Worm (Caenorhabditis elegans) whole organism, late embryonic: ENCODE data around the gene ced-6.

Experiments
- C38D4.7 ChIP-seq: fragments of 200-800 bp; sonication (Bioruptor generic); optimal IDR thresholded peaks from 2 replicates; lab custom pipeline; 2018; ENCODE audit warnings: mild to moderate bottlenecking, missing genetic modification characterization, moderate library complexity, missing compliant biosample characterization
- K02D7.2 ChIP-seq: sonication (generic microtip); optimal IDR thresholded peaks from 2 replicates; lab custom pipeline; 2017; ENCODE audit warnings: mild to moderate bottlenecking, missing genetic modification characterization, missing compliant biosample characterization
- Y22D7AL.16 ChIP-seq: sonication (generic microtip); optimal IDR thresholded peaks from 2 replicates; lab custom pipeline; 2016; ENCODE audit warnings: missing genetic modification characterization, missing compliant biosample characterization
- ahr-1 ChIP-seq: sonication (generic microtip); optimal IDR thresholded peaks from 2 replicates; lab custom pipeline; 2016; ENCODE audit warnings: missing genetic modification characterization, missing compliant biosample characterization
- ama-1 ChIP-seq: fragments of 150-350 bp; optimal IDR thresholded peaks from 2 replicates; lab custom pipeline; 2014
- ceh-14 ChIP-seq: sonication (generic microtip); optimal IDR thresholded peaks from 2 replicates; lab custom pipeline; 2016; ENCODE audit warnings: missing genotype, missing genetic modification characterization, missing compliant biosample characterization
- ceh-45 ChIP-seq: fragments of 200-800 bp; sonication (Bioruptor generic); IDR thresholded peaks from 2 replicates; pipeline ENCODE4 v1.3.6; 2022; ENCODE audit warnings: missing genetic modification reagents, missing genetic modification characterization, missing compliant biosample characterization
- ceh-48 ChIP-seq: sonication (generic microtip); optimal IDR thresholded peaks from 2 replicates; lab custom pipeline; 2016; ENCODE audit warnings: missing genetic modification characterization, inconsistent platforms, missing compliant biosample characterization
- ceh-9 ChIP-seq: sonication (generic microtip); optimal IDR thresholded peaks from 2 replicates; lab custom pipeline; 2016; ENCODE audit warnings: mild to moderate bottlenecking, missing genetic modification characterization, inconsistent platforms, missing compliant biosample characterization
- che-1 ChIP-seq: sonication (generic microtip); optimal IDR thresholded peaks from 2 replicates; lab custom pipeline; 2016; ENCODE audit warnings: mild to moderate bottlenecking, missing genetic modification characterization, missing compliant biosample characterization
- elt-2 ChIP-seq: sonication (generic microtip); optimal IDR thresholded peaks from 2 replicates; lab custom pipeline; 2016; ENCODE audit warnings: missing genetic modification reagents, missing genetic modification characterization, missing compliant biosample characterization
- ets-4 ChIP-seq: sonication (generic microtip); optimal IDR thresholded peaks from 2 replicates; lab custom pipeline; 2016; ENCODE audit warnings: missing genetic modification characterization, missing compliant biosample characterization
- eyg-1 ChIP-seq: sonication (generic microtip); optimal IDR thresholded peaks from 2 replicates; lab custom pipeline; 2016; ENCODE audit warnings: missing genotype, missing genetic modification characterization, missing compliant biosample characterization
- hlh-13 ChIP-seq: fragments of 200-800 bp; sonication (Bioruptor generic); optimal IDR thresholded peaks from 2 replicates; lab custom pipeline; 2018; ENCODE audit warnings: mild to moderate bottlenecking, missing genetic modification characterization, missing compliant biosample characterization
- hlh-30 ChIP-seq: sonication (generic microtip); optimal IDR thresholded peaks from 2 replicates; lab custom pipeline; 2017; ENCODE audit warnings: antibody characterized with exemption, missing genetic modification characterization, missing compliant biosample characterization; ENCODE audit not compliant: insufficient read depth
- hlh-6 ChIP-seq: sonication (generic microtip); optimal IDR thresholded peaks from 2 replicates; lab custom pipeline; 2016; ENCODE audit warnings: missing genotype, missing genetic modification characterization, missing compliant biosample characterization
- hlh-8 ChIP-seq: sonication (generic microtip); optimal IDR thresholded peaks from 2 replicates; lab custom pipeline; 2016; ENCODE audit warnings: missing genotype, missing genetic modification characterization, missing compliant biosample characterization
- lim-6 ChIP-seq: sonication (generic microtip); optimal IDR thresholded peaks from 2 replicates; lab custom pipeline; 2016; ENCODE audit warnings: missing genetic modification characterization, missing compliant biosample characterization
- nfya-1 ChIP-seq: sonication (generic microtip); optimal IDR thresholded peaks from 2 replicates; lab custom pipeline; 2017; ENCODE audit warnings: missing genetic modification characterization, mild to moderate bottlenecking, missing compliant biosample characterization, antibody characterized with exemption, moderate library complexity
- odd-2 ChIP-seq: sonication (generic microtip); optimal IDR thresholded peaks from 2 replicates; lab custom pipeline; 2017; ENCODE audit warnings: antibody characterized with exemption, mild to moderate bottlenecking, missing genetic modification characterization, missing compliant biosample characterization
- pag-3 ChIP-seq: sonication (generic microtip); optimal IDR thresholded peaks from 2 replicates; lab custom pipeline; 2016; ENCODE audit warnings: missing compliant biosample characterization, missing genetic modification characterization, borderline replicate concordance
- pax-1 ChIP-seq: fragments of 150-350 bp; optimal IDR thresholded peaks from 2 replicates; lab custom pipeline; 2014; ENCODE audit warnings: missing biosample characterization, missing genetic modification characterization
- pha-4 ChIP-seq: fragments of 150-350 bp; optimal IDR thresholded peaks from 2 replicates; lab custom pipeline; 2018; ENCODE audit warnings: missing biosample characterization, missing genetic modification reagents, missing genetic modification characterization
- pqm-1 ChIP-seq: sonication (generic microtip); optimal IDR thresholded peaks from 2 replicates; lab custom pipeline; 2016; ENCODE audit warnings: missing genetic modification characterization, missing compliant biosample characterization
- ref-2 ChIP-seq: sonication (generic microtip); optimal IDR thresholded peaks from 2 replicates; lab custom pipeline; 2016; ENCODE audit warnings: missing genetic modification characterization, missing compliant biosample characterization
- syd-9 ChIP-seq: sonication (generic microtip); optimal IDR thresholded peaks from 2 replicates; lab custom pipeline; 2016; ENCODE audit warnings: mild to moderate bottlenecking, missing genetic modification characterization, moderate library complexity, missing compliant biosample characterization
- unc-3 ChIP-seq, 2 experiments: fragments of 200-800 bp in 1 of 2; sonication (Bioruptor generic) in 1 of 2; sonication (generic microtip) in 1 of 2; conservative IDR thresholded peaks in 1 of 2; optimal IDR thresholded peaks in 1 of 2; 2 replicates each; pipeline versions ENCODE4 v1.3.6 to Lab custom; 2016 to 2022; ENCODE audit warnings: missing compliant biosample characterization in 2 of 2, missing genetic modification characterization in 2 of 2, missing genetic modification reagents in 1 of 2
- unc-42 ChIP-seq: sonication (generic microtip); optimal IDR thresholded peaks from 2 replicates; lab custom pipeline; 2016; ENCODE audit warnings: missing genotype, missing genetic modification characterization, missing compliant biosample characterization
- unc-86 ChIP-seq: sonication (generic microtip); optimal IDR thresholded peaks from 2 replicates; lab custom pipeline; 2016; ENCODE audit warnings: missing genetic modification characterization, missing compliant biosample characterization
- zip-5 ChIP-seq: sonication (generic microtip); optimal IDR thresholded peaks from 2 replicates; lab custom pipeline; 2016; ENCODE audit warnings: missing genetic modification characterization, missing compliant biosample characterization

Gene ced-6

DNA sequence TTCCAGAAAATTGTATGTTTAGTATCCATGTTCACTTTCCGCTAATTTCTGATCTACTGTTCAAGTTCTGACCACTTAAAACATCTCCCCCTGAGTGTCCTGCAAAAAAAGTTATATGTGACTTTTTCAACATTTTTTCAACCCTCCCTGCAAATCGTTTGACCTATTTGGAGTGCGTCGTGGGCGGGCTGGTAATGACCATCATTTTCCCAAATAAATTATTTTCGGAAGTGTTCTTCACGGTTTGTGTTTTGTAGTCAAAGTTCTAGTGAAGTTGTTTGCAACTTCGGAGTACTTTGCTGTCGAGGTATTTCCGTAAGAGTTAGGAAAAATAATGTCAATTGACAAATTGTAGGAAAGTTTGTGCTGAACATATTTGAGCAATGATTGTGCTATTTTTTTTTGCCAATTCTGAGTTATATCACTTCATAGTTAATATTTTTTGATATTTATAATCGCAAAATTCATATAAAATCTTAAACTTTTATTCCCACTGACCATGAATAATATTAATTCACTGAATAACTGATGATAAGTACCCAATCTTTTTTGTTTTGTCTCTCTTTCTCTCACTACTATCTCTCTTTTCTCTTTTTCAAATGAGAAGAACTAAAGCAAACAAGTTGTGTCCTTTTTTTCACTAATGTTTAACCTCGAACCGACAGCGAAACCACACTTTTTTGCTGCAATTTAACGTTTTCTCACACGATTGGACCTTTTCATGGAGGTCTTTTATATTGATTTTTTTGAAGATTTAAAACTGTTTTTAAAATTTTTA lies 26.9 kb downstream of the ced-6 start:
- TF ChIP-seq unc-86 (tag; lab: Kevin White, UChicago) (no peak), K02D7.2 (tag; lab: Kevin White, UChicago) (no peak), hlh-30 (no peak), pax-1 (tag; lab: Kevin White, UChicago) (no peak), nfya-1 (tag; lab: Kevin White, UChicago) (no peak), hlh-6 (tag; lab: Kevin White, UChicago) (no peak), zip-5 (tag; lab: Kevin White, UChicago) (no peak), lim-6 (tag; lab: Kevin White, UChicago) (no peak), C38D4.7 (GFP tag; lab: Kevin White, UChicago) (no peak), ceh-45 (no peak), ceh-48 (tag; lab: Kevin White, UChicago) (no peak), pag-3 (no peak), ceh-9 (tag; lab: Kevin White, UChicago) (no peak)
- TF ChIP-seq, all 69 proteins: peak for 0

DNA sequence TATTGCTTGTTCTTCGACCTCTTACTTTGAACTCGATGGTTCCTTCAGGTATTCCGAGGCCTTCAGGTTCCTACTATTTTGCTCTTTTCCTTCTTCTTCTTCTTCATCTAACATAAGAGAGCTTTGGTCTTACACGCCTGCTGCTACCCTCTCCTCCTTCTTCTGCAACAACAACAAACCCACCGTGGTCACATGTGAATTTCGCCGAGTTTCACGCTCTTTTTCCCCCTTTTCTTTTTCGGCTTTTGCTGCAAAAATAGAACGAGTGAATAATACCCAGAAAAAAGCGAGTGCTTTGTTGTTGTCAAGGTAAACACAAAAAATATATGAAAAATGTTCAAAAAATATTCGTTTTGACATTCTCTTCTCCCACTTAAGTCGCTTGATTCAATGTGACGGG lies 27.8 kb downstream of the ced-6 start:
- TF ChIP-seq hlh-30 = peak; percentile 30
- no peak for TF ChIP-seq unc-42 (tag; lab: Kevin White, UChicago)
- no peak for TF ChIP-seq odd-2 (tag; lab: Kevin White, UChicago)
- TF ChIP-seq, all 69 proteins: peak for 1

DNA sequence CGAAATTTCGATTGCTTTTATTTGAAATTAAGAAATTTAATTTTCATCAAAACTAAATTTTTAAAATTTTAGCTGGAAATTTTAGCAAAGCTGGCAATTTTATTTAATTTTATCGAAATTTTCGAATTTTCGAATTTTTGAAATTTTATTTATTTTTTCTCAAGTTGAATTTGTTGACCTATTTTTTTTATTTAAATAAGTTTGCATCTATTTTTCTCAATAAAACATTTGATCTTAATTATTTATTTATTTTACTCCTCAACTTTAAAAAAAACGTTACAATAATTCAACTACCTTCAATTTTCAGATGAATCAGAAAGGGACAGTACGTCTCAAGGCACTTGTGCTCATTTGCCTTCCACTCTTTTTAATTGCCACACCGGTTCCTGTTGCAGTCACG lies 29.3 kb downstream of the ced-6 start, which contains the start of gene daf-4:
daf-4 (plus strand) TSS at position 301 of the 400 bp plus-strand sequence.
- TF ChIP-seq nfya-1 (tag; lab: Kevin White, UChicago) (no peak), ref-2 (tag; lab: Kevin White, UChicago) (no peak), elt-2 (no peak), zip-5 (tag; lab: Kevin White, UChicago) (no peak), pha-4 (no peak), ceh-45 (no peak), unc-3 (GFP tag; conservative IDR thresholded peaks at IDR 0.05; lab: Robert Waterston, UW) (no peak), unc-3 (tag; optimal IDR thresholded peaks at IDR 0.05; lab: Kevin White, UChicago) (no peak), ets-4 (tag; lab: Kevin White, UChicago) (no peak), che-1 (no peak), hlh-13 (no peak), syd-9 (tag; lab: Kevin White, UChicago) (no peak)

DNA sequence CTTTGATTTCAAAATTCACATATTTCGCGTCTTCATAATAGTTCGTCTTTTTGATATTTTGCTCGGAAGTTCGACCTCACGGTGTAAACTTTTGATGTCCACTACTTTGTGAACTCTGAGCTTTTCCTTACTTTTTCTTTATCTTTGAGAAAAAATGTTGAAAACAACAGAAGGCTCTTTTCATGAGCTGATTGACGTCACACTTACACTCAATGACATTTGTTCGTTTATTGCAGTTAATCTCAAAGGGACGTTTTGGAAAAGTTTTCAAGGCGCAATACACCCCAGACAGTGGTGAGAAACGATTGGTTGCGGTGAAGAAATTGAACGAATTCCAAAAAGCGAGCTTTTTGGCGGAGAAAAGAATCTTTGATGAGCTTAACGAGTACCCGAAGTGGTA lies 33.7 kb downstream of the ced-6 start:
- no peak for TF ChIP-seq Y22D7AL.16 (tag; lab: Kevin White, UChicago)
- TF ChIP-seq hlh-8 (tag; lab: Kevin White, UChicago) = no peak
- TF ChIP-seq ama-1 (lab: Kevin White, UChicago) = no peak
- no peak for TF ChIP-seq ref-2 (tag; lab: Kevin White, UChicago)
- no peak for TF ChIP-seq pqm-1 (tag; lab: Kevin White, UChicago)
- TF ChIP-seq eyg-1 = no peak
- no peak for TF ChIP-seq ceh-14 (tag; lab: Kevin White, UChicago)

DNA sequence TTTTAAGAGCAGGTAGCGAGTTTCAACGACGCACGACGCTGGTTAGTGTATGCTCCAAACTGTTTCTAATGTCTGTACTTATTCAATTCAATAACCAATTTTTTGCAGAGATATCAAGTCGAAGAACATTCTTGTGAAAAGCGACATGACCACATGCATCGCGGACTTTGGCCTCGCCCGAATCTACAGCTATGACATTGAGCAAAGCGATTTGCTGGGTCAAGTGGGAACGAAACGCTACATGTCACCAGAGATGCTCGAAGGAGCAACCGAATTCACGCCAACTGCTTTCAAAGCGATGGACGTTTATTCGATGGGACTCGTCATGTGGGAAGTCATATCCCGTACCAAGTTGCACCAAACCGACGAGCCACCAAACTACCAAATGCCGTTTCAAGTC lies 34.8 kb downstream of the ced-6 start:
- TF ChIP-seq unc-86 (tag; lab: Kevin White, UChicago) = no peak
- TF ChIP-seq nfya-1 (tag; lab: Kevin White, UChicago) = no peak
- TF ChIP-seq ahr-1 (tag; lab: Kevin White, UChicago) = no peak

DNA sequence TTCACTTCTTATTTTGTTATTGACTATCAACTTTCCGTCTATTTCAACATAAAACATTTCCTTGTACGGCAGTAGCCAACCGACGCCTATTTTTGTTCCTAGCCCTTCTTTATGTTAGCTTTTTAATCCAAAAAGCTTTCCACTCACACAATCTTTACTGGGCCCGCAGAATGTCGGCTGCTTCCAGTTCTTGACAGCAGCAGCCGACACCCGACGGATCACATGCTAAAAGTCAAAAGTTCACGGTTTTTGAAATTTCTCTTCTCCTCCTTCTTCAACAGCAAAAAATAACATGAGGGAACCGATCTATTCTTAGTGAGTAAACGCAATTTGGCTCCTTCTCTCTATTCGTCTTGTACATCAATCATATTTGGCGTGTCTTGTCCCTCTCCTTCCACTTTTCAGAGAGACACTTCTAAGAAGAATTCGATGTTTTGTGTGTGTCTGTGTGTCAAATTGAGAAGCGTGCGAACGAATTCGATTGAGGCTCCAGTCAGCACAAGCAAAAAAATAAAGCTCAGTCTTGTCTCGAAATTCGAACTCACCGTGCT lies 36.9 kb downstream of the ced-6 start:
- peak; percentile 85 for TF ChIP-seq unc-42 (tag; lab: Kevin White, UChicago)
- TF ChIP-seq nfya-1 (tag; lab: Kevin White, UChicago) = no peak
